Fruit fly (Drosophila melanogaster): ENCODE data around the gene GlcAT-S.

GlcAT-S gene

DNA sequence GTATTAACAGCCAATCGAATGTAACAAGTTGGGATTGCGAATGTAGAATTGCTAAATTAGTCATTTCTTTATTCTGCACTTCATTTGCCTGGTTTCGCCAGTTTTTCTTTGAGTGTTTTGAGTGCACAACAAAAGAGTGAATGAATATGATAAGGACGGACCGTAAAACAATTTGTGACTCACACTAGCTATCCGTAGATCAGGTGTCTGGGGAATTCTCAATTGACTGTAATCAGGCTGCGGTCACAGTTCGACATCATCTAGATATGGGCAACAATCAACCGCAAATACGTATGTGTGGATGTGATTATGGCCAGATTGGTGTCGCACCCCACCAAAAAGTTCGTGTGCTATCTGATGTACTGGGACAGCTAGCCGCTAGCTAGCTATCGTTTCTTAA, 3.7 kb downstream of the GlcAT-S start:
- TF ChIP-seq CrebA (GFP tag; optimal IDR thresholded peaks at IDR 0.05; ENCODE audit: borderline replicate concordance) (peak; percentile 48), brk (GFP tag; optimal IDR thresholded peaks at IDR 0.05) (no peak), br (GFP tag; optimal IDR thresholded peaks at IDR 0.05) (peak; percentile 21), sage (GFP tag; optimal IDR thresholded peaks at IDR 0.05) (no peak), Rel (GFP tag; optimal IDR thresholded peaks at IDR 0.05) (no peak), Rel (tag; optimal IDR thresholded peaks at IDR 0.05) (peak; percentile 59)

DNA sequence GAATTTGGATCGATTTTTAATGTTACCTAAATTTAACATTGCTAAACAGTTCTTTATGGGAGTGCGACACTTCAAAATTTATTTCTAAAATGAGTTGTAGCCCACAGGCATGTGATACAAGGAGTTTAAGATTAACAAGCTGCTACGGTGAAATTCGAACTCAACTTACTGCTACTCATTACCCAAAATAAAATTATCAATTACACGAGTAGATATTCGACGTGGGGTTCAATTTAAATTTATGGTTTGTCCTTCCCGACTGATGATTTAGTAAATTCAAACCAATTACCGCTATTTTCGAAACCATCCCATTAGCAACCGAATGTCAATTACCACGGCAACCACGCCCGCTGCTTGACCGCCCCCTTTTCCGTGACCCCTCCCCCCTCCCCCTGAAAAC, 8.9 kb downstream of the GlcAT-S start, which contains the start of gene CG31882:
Gene CG31882, minus strand, starts transcription at position 101 of the 400 bp plus-strand sequence.
- TF ChIP-seq Sp1 (GFP tag; optimal IDR thresholded peaks at IDR 0.05) (no peak), fru (GFP tag; optimal IDR thresholded peaks at IDR 0.05) (no peak), Myc (optimal IDR thresholded peaks at IDR 0.05) (no peak), br (GFP tag; optimal IDR thresholded peaks at IDR 0.05) (no peak), Hr83 (GFP tag; optimal IDR thresholded peaks at IDR 0.05; ENCODE audit: poor library complexity, severe bottlenecking) (no peak), Hr78 (GFP tag; optimal IDR thresholded peaks at IDR 0.05) (no peak)

DNA sequence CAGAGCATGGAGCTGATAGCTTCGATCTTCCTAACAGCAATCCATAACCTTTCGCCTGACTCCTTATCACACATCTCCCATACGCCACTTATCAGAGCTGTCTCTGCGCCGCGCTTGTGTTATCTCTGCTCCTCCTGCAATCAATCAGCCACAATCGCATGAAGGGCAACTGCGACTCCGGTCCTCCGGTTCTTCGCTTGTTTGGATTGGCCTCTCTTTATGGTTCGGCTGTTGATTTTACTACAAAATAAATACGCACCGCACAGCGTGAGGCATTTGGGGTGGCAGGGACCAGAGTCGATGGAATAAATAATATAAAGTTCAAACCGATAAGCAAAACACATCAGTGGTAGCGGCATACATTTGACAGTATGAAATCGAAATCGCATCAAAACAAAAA, 16.8 kb downstream of the GlcAT-S start:
- TF ChIP-seq Dif (GFP tag; optimal IDR thresholded peaks at IDR 0.05; ENCODE audit: partially characterized antibody) (no peak), sage (GFP tag; optimal IDR thresholded peaks at IDR 0.05) (peak; percentile 11), Dfd (GFP tag; optimal IDR thresholded peaks at IDR 0.05) (no peak), Hr83 (GFP tag; optimal IDR thresholded peaks at IDR 0.05; ENCODE audit: poor library complexity, severe bottlenecking) (peak; percentile 95), dmrt93B (GFP tag; optimal IDR thresholded peaks at IDR 0.05) (peak; percentile 60), sv (GFP tag; optimal IDR thresholded peaks at IDR 0.05) (no peak), Mio (GFP tag; optimal IDR thresholded peaks at IDR 0.05) (no peak), Rel (GFP tag; optimal IDR thresholded peaks at IDR 0.05) (no peak), Rel (tag; optimal IDR thresholded peaks at IDR 0.05) (no peak), rgr (GFP tag; optimal IDR thresholded peaks at IDR 0.05) (peak; percentile 82), usp (GFP tag; optimal IDR thresholded peaks at IDR 0.05) (no peak), ey (GFP tag; optimal IDR thresholded peaks at IDR 0.05) (peak; percentile 51), Abd-B (GFP tag; optimal IDR thresholded peaks at IDR 0.05) (no peak), jim (GFP tag; optimal IDR thresholded peaks at IDR 0.05) (peak; percentile 58), HLH106 (tag; optimal IDR thresholded peaks at IDR 0.05) (peak; percentile 37), dsf (GFP tag; optimal IDR thresholded peaks at IDR 0.05; ENCODE audit: borderline replicate concordance) (peak; percentile 70), foxo (GFP tag; optimal IDR thresholded peaks at IDR 0.05) (peak in 1 of 2 experiments; percentile 56), psq (GFP tag; optimal IDR thresholded peaks at IDR 0.05) (no peak), brk (GFP tag; optimal IDR thresholded peaks at IDR 0.05) (peak; percentile 69), N (GFP tag; optimal IDR thresholded peaks at IDR 0.05) (no peak), OdsH (GFP tag; optimal IDR thresholded peaks at IDR 0.05) (peak; percentile 78), pan (optimal IDR thresholded peaks at IDR 0.05) (no peak), h (GFP tag; optimal IDR thresholded peaks at IDR 0.05) (peak; percentile 83), fru (GFP tag; optimal IDR thresholded peaks at IDR 0.05) (peak; percentile 29), tai (GFP tag; optimal IDR thresholded peaks at IDR 0.05) (peak; percentile 86), CrebA (GFP tag; optimal IDR thresholded peaks at IDR 0.05; ENCODE audit: borderline replicate concordance) (no peak), dl (GFP tag; optimal IDR thresholded peaks at IDR 0.05; ENCODE audit: insufficient read depth in 1 of 2, partially characterized antibody in 2 of 2) (no peak), Jra (GFP tag; optimal IDR thresholded peaks at IDR 0.05) (peak; percentile 77), GATAd (GFP tag; optimal IDR thresholded peaks at IDR 0.05) (peak; percentile 22), Sp1 (GFP tag; optimal IDR thresholded peaks at IDR 0.05) (peak; percentile 48), Hnf4 (GFP tag; optimal IDR thresholded peaks at IDR 0.05) (peak; percentile 91), woc (GFP tag; optimal IDR thresholded peaks at IDR 0.05) (no peak), br (GFP tag; optimal IDR thresholded peaks at IDR 0.05) (peak; percentile 70), CG32264 (GFP tag; optimal IDR thresholded peaks at IDR 0.05) (peak; percentile 31), Vsx2 (GFP tag; optimal IDR thresholded peaks at IDR 0.05; ENCODE audit: partially characterized antibody) (no peak), Myc (optimal IDR thresholded peaks at IDR 0.05) (no peak), lola (GFP tag; optimal IDR thresholded peaks at IDR 0.05) (no peak), CG9705 (GFP tag; optimal IDR thresholded peaks at IDR 0.05) (peak; percentile 58), Hr78 (GFP tag; optimal IDR thresholded peaks at IDR 0.05) (no peak)
